Worm (Caenorhabditis elegans): ENCODE data around the gene srlf-13.

Gene srlf-13

DNA sequence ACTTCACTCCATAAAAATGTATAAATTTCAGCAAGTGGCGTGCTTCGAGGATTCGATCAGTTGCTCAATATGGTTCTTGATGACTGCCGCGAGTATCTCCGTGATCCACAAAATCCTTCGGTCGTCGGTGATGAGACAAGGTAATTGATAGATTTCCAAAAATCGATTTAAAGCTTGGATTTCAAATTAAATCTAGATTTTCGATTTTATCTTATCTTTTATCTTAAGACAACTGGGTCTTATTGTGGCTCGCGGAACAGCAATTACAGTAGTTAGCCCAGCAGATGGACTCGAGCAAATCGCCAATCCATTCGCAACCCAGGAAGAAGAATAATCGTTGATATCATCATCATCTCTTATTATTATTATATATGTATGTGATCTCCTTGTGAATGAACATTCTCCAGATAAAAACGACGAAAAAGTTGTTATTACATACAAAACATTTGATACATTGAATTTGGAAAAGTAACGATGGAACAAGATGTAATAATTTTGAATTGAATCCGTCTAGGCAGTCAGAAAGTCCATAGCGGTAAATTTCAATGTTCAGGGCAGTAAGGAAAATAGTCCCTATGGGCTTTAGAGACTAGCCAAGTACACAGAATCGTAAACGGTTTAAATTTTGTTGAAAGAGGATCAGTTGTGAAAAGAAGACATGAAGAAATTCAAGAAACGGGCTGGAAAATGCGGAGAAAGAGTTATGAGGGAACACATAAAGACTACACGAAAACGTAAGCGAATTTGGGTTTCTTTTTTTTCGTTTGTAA, 37.5 kb upstream of the srlf-13 start (continued):
- no peak for TF ChIP-seq egl-27 (tag; optimal IDR thresholded peaks at IDR 0.05)
- TF ChIP-seq jun-1 (tag; optimal IDR thresholded peaks at IDR 0.05), result no peak
- no peak for TF ChIP-seq ceh-82 (tag; optimal IDR thresholded peaks at IDR 0.05)
- no peak for TF ChIP-seq unc-130 (GFP tag; optimal IDR thresholded peaks at IDR 0.05)
- TF ChIP-seq ZK546.5 (tag; optimal IDR thresholded peaks at IDR 0.05), result no peak
- no peak for TF ChIP-seq nhr-42 (GFP tag; IDR thresholded peaks at IDR 0.05)
- TF ChIP-seq daf-12 (tag; optimal IDR thresholded peaks at IDR 0.05), result no peak
- TF ChIP-seq nhr-76 (tag; optimal IDR thresholded peaks at IDR 0.05), result no peak
- TF ChIP-seq D1046.2 (GFP tag; IDR thresholded peaks at IDR 0.05), result no peak
- TF ChIP-seq aly-2 (tag; optimal IDR thresholded peaks at IDR 0.05), result no peak
- TF ChIP-seq dpl-1 (GFP tag; optimal IDR thresholded peaks at IDR 0.05), result no peak
- TF ChIP-seq saeg-2 (GFP tag; IDR thresholded peaks at IDR 0.05), result no peak
- no peak for TF ChIP-seq ceh-20 (GFP tag; IDR thresholded peaks at IDR 0.05)
- no peak for TF ChIP-seq F37D6.2 (tag; optimal IDR thresholded peaks at IDR 0.05)
- peak; percentile 6 for TF ChIP-seq nhr-111 (GFP tag; optimal IDR thresholded peaks at IDR 0.05)
- peak; percentile 70 for TF ChIP-seq dve-1 (tag; optimal IDR thresholded peaks at IDR 0.05; ENCODE audit: insufficient read depth)
- TF ChIP-seq lin-1 (GFP tag; IDR thresholded peaks at IDR 0.05), result peak; percentile 7; the same call in 1 of the 2 replicates
- peak; percentile 25 for TF ChIP-seq mes-2 (tag; optimal IDR thresholded peaks at IDR 0.05; ENCODE audit: poor library complexity, severe bottlenecking)
- TF ChIP-seq mdt-29 (GFP tag; IDR thresholded peaks at IDR 0.05), result peak; percentile 51
- TF ChIP-seq dmd-9 (GFP tag; IDR thresholded peaks at IDR 0.05), result no peak
- TF ChIP-seq nhr-41 (GFP tag; IDR thresholded peaks at IDR 0.05), result peak; percentile 30; the same call in 1 of the 2 replicates
- TF ChIP-seq madf-9 (GFP tag; conservative IDR thresholded peaks at IDR 0.05), result no peak
- no peak for TF ChIP-seq ZK337.2 (GFP tag; IDR thresholded peaks at IDR 0.05)
- TF ChIP-seq duxl-1 (tag; optimal IDR thresholded peaks at IDR 0.05; ENCODE audit: poor library complexity), result peak; percentile 2
- no peak for TF ChIP-seq lir-3 (tag; optimal IDR thresholded peaks at IDR 0.05)
- peak; percentile 54 for TF ChIP-seq hlh-11 (tag; optimal IDR thresholded peaks at IDR 0.05)
- peak; percentile 18; the same call in 1 of the 2 replicates for TF ChIP-seq vab-7 (GFP tag; IDR thresholded peaks at IDR 0.05)
- no peak for TF ChIP-seq zfp-2 (tag; optimal IDR thresholded peaks at IDR 0.05)

DNA sequence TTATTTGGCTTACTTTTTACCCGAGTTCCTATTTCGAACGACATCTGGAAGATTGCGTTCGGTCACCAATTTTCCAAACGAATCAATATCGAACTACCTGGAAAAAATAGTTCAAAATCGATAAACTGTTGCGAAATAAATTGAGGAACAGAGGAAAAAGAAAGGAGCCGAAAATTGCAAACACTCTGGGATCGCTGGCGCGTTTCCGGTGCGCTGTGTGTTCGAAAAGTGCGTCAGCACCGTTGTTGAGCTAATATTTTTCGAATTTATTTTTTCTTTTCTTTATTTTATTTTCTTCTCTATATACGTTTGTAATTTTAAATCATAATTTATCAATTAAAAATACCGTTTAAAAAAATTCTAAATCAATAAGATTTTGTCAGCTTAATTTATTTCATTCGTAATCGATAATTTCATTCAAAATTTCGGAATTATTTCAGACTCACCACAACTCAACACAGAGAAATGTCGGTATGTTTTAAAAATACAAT, 36.7 kb upstream of the srlf-13 start, which contains the start of the genes dnc-1 and lsm-7:
Gene dnc-1, minus strand, starts transcription at position 142 of the 491 bp plus-strand sequence.
Gene lsm-7, plus strand, starts transcription at position 441 of the 491 bp plus-strand sequence.
- TF ChIP-seq lin-15B (tag; optimal IDR thresholded peaks at IDR 0.05) (no peak), ceh-28 (tag; optimal IDR thresholded peaks at IDR 0.05) (no peak), spr-3 (GFP tag; optimal IDR thresholded peaks at IDR 0.05) (no peak), ces-1 (GFP tag; optimal IDR thresholded peaks at IDR 0.05) (no peak), spr-1 (tag; optimal IDR thresholded peaks at IDR 0.05) (no peak), tra-1 (GFP tag; IDR thresholded peaks at IDR 0.05) (no peak), vab-7 (GFP tag; IDR thresholded peaks at IDR 0.05) (no peak), nhr-41 (GFP tag; IDR thresholded peaks at IDR 0.05) (no peak), ZK337.2 (GFP tag; IDR thresholded peaks at IDR 0.05) (no peak), lim-7 (GFP tag; IDR thresholded peaks at IDR 0.05) (no peak), zfp-2 (tag; optimal IDR thresholded peaks at IDR 0.05) (no peak), nhr-10 (tag; optimal IDR thresholded peaks at IDR 0.05) (no peak), daf-16 (GFP tag; optimal IDR thresholded peaks at IDR 0.05) (no peak), daf-16 (tag; optimal IDR thresholded peaks at IDR 0.05) (peak; percentile 82), snpc-1.2 (GFP tag; IDR thresholded peaks at IDR 0.05) (peak; percentile 55; the same call in 1 of the 2 replicates), skn-1 (tag; optimal IDR thresholded peaks at IDR 0.05) (no peak), ceh-82 (tag; optimal IDR thresholded peaks at IDR 0.05) (no peak), nhr-76 (tag; optimal IDR thresholded peaks at IDR 0.05) (no peak), lin-29 (GFP tag; IDR thresholded peaks at IDR 0.05) (peak; percentile 7; the same call in 1 of the 2 replicates), lir-3 (tag; optimal IDR thresholded peaks at IDR 0.05) (no peak), snpc-4 (tag; optimal IDR thresholded peaks at IDR 0.05) (no peak), dmd-9 (GFP tag; IDR thresholded peaks at IDR 0.05) (no peak), zfp-3 (GFP tag; conservative IDR thresholded peaks at IDR 0.05) (peak; percentile 81), lin-39 (tag; optimal IDR thresholded peaks at IDR 0.05) (no peak), mdl-1 (tag; optimal IDR thresholded peaks at IDR 0.05) (peak in 1 of 2 experiments; percentile 48), madf-5 (GFP tag; IDR thresholded peaks at IDR 0.05) (no peak), T26A8.4 (GFP tag; IDR thresholded peaks at IDR 0.05) (peak; percentile 39), fkh-10 (GFP tag; optimal IDR thresholded peaks at IDR 0.05) (peak; percentile 63), unc-130 (GFP tag; optimal IDR thresholded peaks at IDR 0.05) (peak; percentile 6)
